Fruit fly (Drosophila melanogaster) whole organism, embryonic: Measurements from ENCODE around the gene fz3.
A peak's percentile ranks its signal among the peaks of the same experiment; 100 is the strongest.

Experiments
- Atf-2 ChIP-seq: fragments of 200-800 bp; sonication (Bioruptor generic); optimal IDR thresholded peaks from 2 replicates; lab custom pipeline; 2016; ENCODE audit warnings: missing biosample characterization, missing genetic modification characterization
- Awh ChIP-seq: fragments of 200-800 bp; sonication (Bioruptor generic); IDR thresholded peaks from 2 replicates; pipeline ENCODE4, ENCODE4 v1.3.6; 2022; ENCODE audit warnings: missing biosample characterization, missing genetic modification characterization
- CG10366 ChIP-seq: fragments of 200-800 bp; sonication (Bioruptor generic); IDR thresholded peaks from 2 replicates; pipeline ENCODE4 v1.3.6; 2022; ENCODE audit warnings: missing biosample characterization, missing genetic modification characterization
- CG10959 ChIP-seq: fragments of 200-800 bp; sonication (Bioruptor generic); IDR thresholded peaks from 2 replicates; pipeline ENCODE4 v1.3.6; 2022; ENCODE audit warnings: missing biosample characterization, missing genetic modification characterization
- CG11456 ChIP-seq: fragments of 200-800 bp; sonication (Bioruptor generic); IDR thresholded peaks from 3 replicates; pipeline ENCODE4 v1.3.6; 2022; ENCODE audit warnings: missing biosample characterization, missing genetic modification characterization
- CG12155 ChIP-seq: fragments of 200-800 bp; sonication (Bioruptor generic); optimal IDR thresholded peaks from 3 replicates; lab custom pipeline; 2016; ENCODE audit warnings: missing biosample characterization, missing genetic modification characterization
- CG13424 ChIP-seq: fragments of 200-800 bp; sonication (Bioruptor generic); optimal IDR thresholded peaks from 2 replicates; lab custom pipeline; 2019; ENCODE audit warnings: missing biosample characterization, mild to moderate bottlenecking, missing genetic modification characterization, moderate library complexity
- CG14860 ChIP-seq: fragments of 200-800 bp; sonication (Bioruptor generic); IDR thresholded peaks from 3 replicates; pipeline ENCODE4 v1.3.6; 2022; ENCODE audit warnings: missing biosample characterization, missing genetic modification characterization; ENCODE audit not compliant: partially characterized antibody
- CG17912 ChIP-seq: fragments of 200-800 bp; sonication (Bioruptor generic); optimal IDR thresholded peaks from 2 replicates; lab custom pipeline; 2018; ENCODE audit warnings: missing biosample characterization, mild to moderate bottlenecking, missing genetic modification characterization
- CG18262 ChIP-seq: fragments of 200-800 bp; optimal IDR thresholded peaks from 3 replicates; lab custom pipeline; 2019; ENCODE audit warnings: missing biosample characterization, mild to moderate bottlenecking, missing genetic modification characterization, moderate library complexity
- CG2202 ChIP-seq: fragments of 200-800 bp; sonication (Bioruptor generic); optimal IDR thresholded peaks from 2 replicates; lab custom pipeline; 2018; ENCODE audit warnings: missing biosample characterization, mild to moderate bottlenecking, missing genetic modification characterization
- CG32532 ChIP-seq: fragments of 200-800 bp; sonication (Bioruptor generic); IDR thresholded peaks from 2 replicates; pipeline ENCODE4 v1.3.6; 2022; ENCODE audit warnings: missing biosample characterization, missing genetic modification characterization
- CG32767 ChIP-seq: fragments of 200-800 bp; sonication (Bioruptor generic); IDR thresholded peaks from 2 replicates; pipeline ENCODE4 v1.3.6; 2022; ENCODE audit warnings: missing biosample characterization, missing genetic modification characterization
- CG34376 ChIP-seq: fragments of 200-800 bp; sonication (Bioruptor generic); optimal IDR thresholded peaks from 2 replicates; lab custom pipeline; 2018; ENCODE audit warnings: missing biosample characterization, mild to moderate bottlenecking, missing genetic modification characterization
- CG3838 ChIP-seq: fragments of 200-800 bp; sonication (Bioruptor generic); optimal IDR thresholded peaks from 3 replicates; lab custom pipeline; 2016; ENCODE audit warnings: missing biosample characterization, missing genetic modification characterization
- CG43689 ChIP-seq: fragments of 200-800 bp; sonication (Bioruptor generic); IDR thresholded peaks from 2 replicates; pipeline ENCODE4 v1.3.6; 2022; ENCODE audit warnings: missing biosample characterization, missing genetic modification characterization
- Dek ChIP-seq: fragments of 200-800 bp; sonication (Bioruptor generic); optimal IDR thresholded peaks from 3 replicates; lab custom pipeline; 2019; ENCODE audit warnings: missing biosample characterization, mild to moderate bottlenecking, missing genetic modification characterization, moderate library complexity
- Dref ChIP-seq: fragments of 200-800 bp; sonication (Bioruptor generic); IDR thresholded peaks from 2 replicates; pipeline ENCODE4 v1.3.6; 2022; ENCODE audit warnings: missing biosample characterization, missing genetic modification characterization
- HLHmδ ChIP-seq: fragments of 200-800 bp; sonication (Bioruptor generic); optimal IDR thresholded peaks from 2 replicates; lab custom pipeline; 2018; ENCODE audit warnings: missing biosample characterization, mild to moderate bottlenecking, missing genetic modification characterization, moderate library complexity
- HmgZ ChIP-seq: fragments of 200-800 bp; sonication (Bioruptor generic); optimal IDR thresholded peaks from 2 replicates; lab custom pipeline; 2018; ENCODE audit warnings: missing biosample characterization, mild to moderate bottlenecking, missing genetic modification characterization
- Med ChIP-seq: fragments of 200-800 bp; sonication (Bioruptor generic); peaks from one replicate; lab custom pipeline; 2016; ENCODE audit warnings: missing biosample characterization, missing genetic modification characterization, mild to moderate bottlenecking, inconsistent platforms, moderate library complexity
- Pdp1 ChIP-seq, 2 experiments: fragments of 200-800 bp; sonication (Bioruptor generic); optimal IDR thresholded peaks; 3 replicates each; lab custom pipeline; 2016; ENCODE audit warnings: missing biosample characterization in 2 of 2, missing genetic modification characterization in 2 of 2, mild to moderate bottlenecking in 1 of 2, moderate library complexity in 1 of 2
- Ravus ChIP-seq: fragments of 200-800 bp; sonication (Bioruptor generic); IDR thresholded peaks from 2 replicates; pipeline ENCODE4 v1.3.6; 2022; ENCODE audit warnings: missing biosample characterization, missing genetic modification characterization
- Six4 ChIP-seq: fragments of 200-800 bp; sonication (Bioruptor generic); optimal IDR thresholded peaks from 2 replicates; lab custom pipeline; 2016; ENCODE audit warnings: missing biosample characterization, missing genetic modification characterization
- Sry-δ ChIP-seq: fragments of 200-800 bp; sonication (Bioruptor generic); optimal IDR thresholded peaks from 2 replicates; lab custom pipeline; 2016; ENCODE audit warnings: missing biosample characterization, missing genetic modification characterization
- Xbp1 ChIP-seq: fragments of 200-800 bp; sonication (Bioruptor generic); optimal IDR thresholded peaks from 3 replicates; lab custom pipeline; 2016; ENCODE audit warnings: missing biosample characterization, mild to moderate bottlenecking, missing genetic modification characterization
- ab ChIP-seq: fragments of 200-800 bp; sonication (Bioruptor generic); optimal IDR thresholded peaks from 2 replicates; lab custom pipeline; 2016; ENCODE audit warnings: missing biosample characterization, missing genetic modification characterization
- ase ChIP-seq: fragments of 200-800 bp; sonication (Bioruptor generic); IDR thresholded peaks from 3 replicates; pipeline ENCODE4 v1.3.6; 2022; ENCODE audit warnings: missing biosample characterization, missing genetic modification characterization
- bbx ChIP-seq: fragments of 200-800 bp; sonication (Bioruptor generic); IDR thresholded peaks from 2 replicates; pipeline ENCODE4 v1.3.6; 2022; ENCODE audit warnings: missing biosample characterization, missing genetic modification characterization; ENCODE audit not compliant: partially characterized antibody
- cwo ChIP-seq: fragments of 200-800 bp; sonication (Bioruptor generic); optimal IDR thresholded peaks from 3 replicates; lab custom pipeline; 2017; ENCODE audit warnings: missing biosample characterization, missing genetic modification characterization, mild to moderate bottlenecking, moderate library complexity, missing genetic modification reagents
- disco-r ChIP-seq: fragments of 200-800 bp; sonication (Bioruptor generic); optimal IDR thresholded peaks from 2 replicates; lab custom pipeline; 2016; ENCODE audit warnings: missing biosample characterization, missing genetic modification characterization
- dmrt11E ChIP-seq: fragments of 200-800 bp; sonication (Bioruptor generic); optimal IDR thresholded peaks from 3 replicates; lab custom pipeline; 2018; ENCODE audit warnings: missing biosample characterization, mild to moderate bottlenecking, missing genetic modification characterization, moderate library complexity
- ewg ChIP-seq: fragments of 200-800 bp; sonication (Bioruptor generic); optimal IDR thresholded peaks from 3 replicates; lab custom pipeline; 2017; ENCODE audit warnings: mild to moderate bottlenecking, missing biosample characterization, missing genetic modification reagents, missing genetic modification characterization
- fd102C ChIP-seq: fragments of 200-800 bp; sonication (Bioruptor generic); optimal IDR thresholded peaks from 2 replicates; lab custom pipeline; 2018; ENCODE audit warnings: missing biosample characterization, mild to moderate bottlenecking, missing genetic modification characterization, moderate library complexity
- grn ChIP-seq: fragments of 200-800 bp; sonication (Bioruptor generic); optimal IDR thresholded peaks from 3 replicates; lab custom pipeline; 2017; ENCODE audit warnings: missing biosample characterization, missing genetic modification characterization
- insv ChIP-seq, 2 experiments: fragments of 200-800 bp; sonication (Bioruptor generic); optimal IDR thresholded peaks; 3 replicates each; lab custom pipeline; 2016 to 2018; ENCODE audit warnings: missing biosample characterization in 2 of 2, missing genetic modification characterization in 2 of 2
- jigr1 ChIP-seq: fragments of 200-800 bp; sonication (Bioruptor generic); IDR thresholded peaks from 3 replicates; pipeline ENCODE4 v1.3.6; 2022; ENCODE audit warnings: missing biosample characterization, missing genetic modification characterization
- jumu ChIP-seq: fragments of 200-800 bp; sonication (Bioruptor generic); optimal IDR thresholded peaks from 3 replicates; lab custom pipeline; 2016; ENCODE audit warnings: missing biosample characterization, missing genetic modification characterization
- kah ChIP-seq: fragments of 200-800 bp; sonication (Bioruptor generic); optimal IDR thresholded peaks from 2 replicates; lab custom pipeline; 2018; ENCODE audit warnings: missing biosample characterization, mild to moderate bottlenecking, missing genetic modification characterization
- lab ChIP-seq: fragments of 200-800 bp; sonication (Bioruptor generic); optimal IDR thresholded peaks from 3 replicates; lab custom pipeline; 2017; ENCODE audit warnings: missing biosample characterization, missing genetic modification characterization, mild to moderate bottlenecking, moderate library complexity, missing genetic modification reagents
- lola ChIP-seq, 3 experiments: fragments of >200 bp in 2 of 3; fragments of 200-800 bp in 1 of 3; sonication (Bioruptor generic) in 1 of 3; optimal IDR thresholded peaks; 2 replicates each; lab custom pipeline; 2017 to 2019; ENCODE audit warnings: missing biosample characterization in 3 of 3, missing genetic modification characterization in 3 of 3, mild to moderate bottlenecking in 1 of 3, moderate library complexity in 1 of 3
- luna ChIP-seq: fragments of 200-800 bp; sonication (Bioruptor generic); optimal IDR thresholded peaks from 2 replicates; lab custom pipeline; 2016; ENCODE audit warnings: missing biosample characterization, missing genetic modification characterization
- mirr ChIP-seq: fragments of 200-800 bp; sonication (Bioruptor generic); optimal IDR thresholded peaks from 3 replicates; lab custom pipeline; 2018; ENCODE audit warnings: missing biosample characterization, mild to moderate bottlenecking, missing genetic modification characterization
- pan ChIP-seq, 4 experiments: fragments of >200 bp in 3 of 4; fragments of 200-800 bp in 1 of 4; sonication (Bioruptor generic) in 1 of 4; optimal IDR thresholded peaks in 3 of 4; IDR thresholded peaks in 1 of 4; 2 replicates each; pipeline versions ENCODE4 v1.3.6 to Lab custom; 2017 to 2022; ENCODE audit warnings: missing biosample characterization in 2 of 4, missing genetic modification characterization in 2 of 4, mixed read lengths in 1 of 4
- pnt ChIP-seq: fragments of 200-800 bp; sonication (Bioruptor generic); optimal IDR thresholded peaks from 3 replicates; lab custom pipeline; 2016; ENCODE audit warnings: missing biosample characterization, missing genetic modification characterization
- run ChIP-seq: fragments of 200-800 bp; sonication (Bioruptor generic); optimal IDR thresholded peaks from 3 replicates; lab custom pipeline; 2018; ENCODE audit warnings: missing biosample characterization, mild to moderate bottlenecking, missing genetic modification characterization
- sim ChIP-seq: fragments of 200-800 bp; sonication (Bioruptor generic); IDR thresholded peaks from 2 replicates; pipeline ENCODE4 v1.3.6; 2022; ENCODE audit warnings: missing biosample characterization, missing genetic modification characterization
- sisA ChIP-seq: fragments of 200-800 bp; sonication (Bioruptor generic); IDR thresholded peaks from 2 replicates; pipeline ENCODE4 v1.3.6; 2022; ENCODE audit warnings: missing biosample characterization, missing genetic modification characterization
- stc ChIP-seq: fragments of 200-800 bp; sonication (Bioruptor generic); IDR thresholded peaks from 2 replicates; pipeline ENCODE4 v1.3.6; 2022; ENCODE audit warnings: missing biosample characterization, missing genetic modification characterization
- twi ChIP-seq: fragments of 200-800 bp; optimal IDR thresholded peaks from 2 replicates; lab custom pipeline; 2019; ENCODE audit warnings: missing biosample characterization, mild to moderate bottlenecking, missing genetic modification characterization, moderate library complexity
- zfh1 ChIP-seq: fragments of 200-800 bp; sonication (Bioruptor generic); IDR thresholded peaks from 3 replicates; pipeline ENCODE4 v1.3.6; 2022; ENCODE audit warnings: missing biosample characterization, missing genetic modification characterization

Gene fz3

dm6 chrX:774160-774700 is 4.5 kb downstream of the fz3 start (continued):
- TF ChIP-seq CG32767: no peak
- TF ChIP-seq insv (GFP tag; optimal IDR thresholded peaks at IDR 0.05; lab: Kevin White, UChicago): peak; percentile 13 to 91
- no peak for TF ChIP-seq CG34376 (GFP tag; lab: Kevin White, UChicago)
- no peak for TF ChIP-seq sim (GFP tag; lab: Robert Waterston, UW)
- TF ChIP-seq disco-r (GFP tag; lab: Kevin White, UChicago): no peak
- TF ChIP-seq ab (GFP tag; lab: Kevin White, UChicago): no peak
- peak; percentile 68 for TF ChIP-seq grn (GFP tag; lab: Kevin White, UChicago)
- TF ChIP-seq CG32532 (GFP tag; lab: Robert Waterston, UW): no peak
- no peak for TF ChIP-seq Med
- TF ChIP-seq CG10366 (GFP tag; lab: Robert Waterston, UW): no peak
- no peak for TF ChIP-seq Dek (tag; lab: Kevin White, UChicago)
- TF ChIP-seq bbx: no peak
- 0 out of 2 replicates have a peak, but pooled peaks have one; percentile 19 for TF ChIP-seq Awh (GFP tag; lab: Robert Waterston, UW)
- no peak for TF ChIP-seq Sry-δ (GFP tag; lab: Kevin White, UChicago)
- TF ChIP-seq mirr (GFP tag; lab: Kevin White, UChicago): no peak
- no peak for TF ChIP-seq pan (optimal IDR thresholded peaks at IDR 0.05; lab: Kevin White, UChicago)
- TF ChIP-seq pan (GFP tag; optimal IDR thresholded peaks at IDR 0.05 in 1 of 2, IDR thresholded peaks at IDR 0.05 in 1 of 2): no peak
- no peak for TF ChIP-seq HLHmδ (GFP tag; lab: Kevin White, UChicago)
- no peak for TF ChIP-seq stc
- no peak for TF ChIP-seq luna (GFP tag; lab: Kevin White, UChicago)
- no peak for TF ChIP-seq pnt
- no peak for TF ChIP-seq jumu (GFP tag; lab: Kevin White, UChicago)
- no peak for TF ChIP-seq CG43689
- no peak for TF ChIP-seq ase
- TF ChIP-seq CG2202 (tag; lab: Kevin White, UChicago): no peak
- no peak for TF ChIP-seq CG11456 (GFP tag; lab: Robert Waterston, UW)
- no peak for TF ChIP-seq jigr1
- no peak for TF ChIP-seq HmgZ (tag; lab: Kevin White, UChicago)
- TF ChIP-seq run (tag; lab: Kevin White, UChicago): peak; percentile 15
- TF ChIP-seq Xbp1 (GFP tag; lab: Kevin White, UChicago): no peak
- TF ChIP-seq fd102C (GFP tag; lab: Kevin White, UChicago): no peak
- TF ChIP-seq cwo: no peak
- TF ChIP-seq CG10959 (GFP tag; lab: Robert Waterston, UW): no peak
- TF ChIP-seq dmrt11E: no peak
- no peak for TF ChIP-seq CG3838
- no peak for TF ChIP-seq Ravus (GFP tag; lab: Robert Waterston, UW)
- TF ChIP-seq Pdp1 (GFP tag; optimal IDR thresholded peaks at IDR 0.05; lab: Kevin White, UChicago): peak in 1 of 2 experiments; percentile 2
- no peak for TF ChIP-seq CG14860
- TF ChIP-seq lab: no peak
- TF ChIP-seq zfh1 (GFP tag; lab: Robert Waterston, UW): no peak
- TF ChIP-seq ewg (GFP tag; lab: Kevin White, UChicago): no peak
- no peak for TF ChIP-seq CG13424 (tag; lab: Kevin White, UChicago)
- TF ChIP-seq Atf-2 (GFP tag; lab: Kevin White, UChicago): no peak
- TF ChIP-seq kah (GFP tag; lab: Kevin White, UChicago): no peak
- no peak for TF ChIP-seq CG12155 (GFP tag; lab: Kevin White, UChicago)
- no peak for TF ChIP-seq Six4
- no peak for TF ChIP-seq CG17912
- TF ChIP-seq Dref (GFP tag; lab: Robert Waterston, UW): no peak
- no peak for TF ChIP-seq sisA (GFP tag; lab: Robert Waterston, UW)
- no peak for TF ChIP-seq CG18262 (tag; lab: Kevin White, UChicago)
- TF ChIP-seq twi (tag; lab: Kevin White, UChicago): no peak
- TF ChIP-seq lola (GFP tag; optimal IDR thresholded peaks at IDR 0.05; lab: Kevin White, UChicago): no peak
